Worm (Caenorhabditis elegans): Measurements from ENCODE around the gene str-136.

The str-136 gene

ce11 chrV:8284800-8285199 lies 6.1 kb upstream of the str-136 start, which contains the start of gene slc-17.5:
Gene slc-17.5 (minus strand): TSS chrV:8284900.
- no peak for TF ChIP-seq pax-3 (tag; optimal IDR thresholded peaks at IDR 0.05)
- TF ChIP-seq fkh-10 (GFP tag; optimal IDR thresholded peaks at IDR 0.05) = no peak
- TF ChIP-seq ceh-88 (GFP tag; IDR thresholded peaks at IDR 0.05) = no peak
- TF ChIP-seq nhr-28 (tag; optimal IDR thresholded peaks at IDR 0.05) = no peak
- no peak for TF ChIP-seq skn-1 (tag; optimal IDR thresholded peaks at IDR 0.05)
- no peak for TF ChIP-seq unc-62 (GFP tag; optimal IDR thresholded peaks at IDR 0.05)
- no peak for TF ChIP-seq nhr-90 (tag; optimal IDR thresholded peaks at IDR 0.05; ENCODE audit: poor library complexity)
- no peak for TF ChIP-seq lin-15B (tag; optimal IDR thresholded peaks at IDR 0.05)
- no peak for TF ChIP-seq jun-1 (tag; optimal IDR thresholded peaks at IDR 0.05)
- TF ChIP-seq nhr-237 (tag; optimal IDR thresholded peaks at IDR 0.05) = no peak
- no peak for TF ChIP-seq elt-3 (tag; optimal IDR thresholded peaks at IDR 0.05)
- no peak for TF ChIP-seq fkh-8 (tag; optimal IDR thresholded peaks at IDR 0.05)

ce11 chrV:8282933-8283332 lies 4.2 kb upstream of the str-136 start:
- TF ChIP-seq efl-1 (optimal IDR thresholded peaks at IDR 0.05) (no peak), efl-1 (GFP tag; optimal IDR thresholded peaks at IDR 0.05 in 1 of 2) (peak in 1 of 2 experiments; percentile 24), ztf-11 (tag; optimal IDR thresholded peaks at IDR 0.05) (no peak)

- TF ChIP-seq efl-1 (optimal IDR thresholded peaks at IDR 0.05) = no peak
- TF ChIP-seq efl-1 (GFP tag; optimal IDR thresholded peaks at IDR 0.05 in 1 of 2) = peak in 1 of 2 experiments; percentile 89
- no peak for TF ChIP-seq C04F5.9 (tag; optimal IDR thresholded peaks at IDR 0.05)
Measured at ce11 chrV:8281646-8282045, 2.9 kb upstream of the str-136 start.

DNA sequence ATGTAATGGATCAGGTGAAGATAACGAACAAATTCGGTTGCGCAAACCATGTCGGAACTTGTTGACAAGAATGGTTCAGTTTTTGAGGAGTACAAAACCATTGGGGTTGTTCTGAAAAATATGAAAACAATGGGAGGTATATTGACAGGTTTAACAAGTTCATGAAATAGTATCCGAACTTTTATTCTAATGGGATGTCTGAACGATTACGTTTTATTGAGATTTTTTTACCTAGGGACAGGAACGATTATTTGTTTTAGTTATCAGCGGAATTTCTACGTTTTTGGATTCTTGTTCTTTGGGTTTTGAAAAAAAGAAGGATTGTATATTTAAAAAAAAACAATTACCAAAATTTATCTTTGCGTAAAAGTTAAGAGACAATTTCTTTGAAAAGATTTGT lies 2.0 kb upstream of the str-136 start, which contains the start of gene str-135:
Gene str-135 (minus strand): TSS at position 101 of the 400 bp plus-strand sequence.
- TF ChIP-seq nhr-19 (GFP tag; conservative IDR thresholded peaks at IDR 0.05) (no peak), tlp-1 (tag; optimal IDR thresholded peaks at IDR 0.05) (no peak), Y116A8C.19 (tag; optimal IDR thresholded peaks at IDR 0.05; ENCODE audit: borderline replicate concordance) (no peak), hpl-2 (GFP tag; optimal IDR thresholded peaks at IDR 0.05) (no peak), efl-1 (optimal IDR thresholded peaks at IDR 0.05) (no peak), efl-1 (GFP tag; optimal IDR thresholded peaks at IDR 0.05 in 1 of 2) (peak in 1 of 2 experiments; percentile 89)

- no peak for TF ChIP-seq unc-62 (GFP tag; optimal IDR thresholded peaks at IDR 0.05)
- peak in 1 of 2 experiments; percentile 11 for TF ChIP-seq lin-35 (GFP tag; optimal IDR thresholded peaks at IDR 0.05)
- peak; percentile 76 for TF ChIP-seq elt-2 (tag; optimal IDR thresholded peaks at IDR 0.05)
Measured at ce11 chrV:8271995-8272394, 6.7 kb downstream of the str-136 start, which contains the start of gene asp-5. Gene asp-5 (plus strand): TSS chrV:8272385.

ce11 chrV:8271395-8271794 lies 7.3 kb downstream of the str-136 start:
- TF ChIP-seq fos-1 (tag; optimal IDR thresholded peaks at IDR 0.05) (no peak), efl-1 (optimal IDR thresholded peaks at IDR 0.05) (no peak), efl-1 (GFP tag; optimal IDR thresholded peaks at IDR 0.05 in 1 of 2) (no peak), fkh-8 (tag; optimal IDR thresholded peaks at IDR 0.05) (no peak), vab-15 (tag; optimal IDR thresholded peaks at IDR 0.05) (no peak), dpl-1 (GFP tag; optimal IDR thresholded peaks at IDR 0.05) (no peak), egl-13 (tag; optimal IDR thresholded peaks at IDR 0.05) (no peak), nhr-90 (tag; optimal IDR thresholded peaks at IDR 0.05; ENCODE audit: poor library complexity) (no peak), Y116A8C.19 (tag; optimal IDR thresholded peaks at IDR 0.05; ENCODE audit: borderline replicate concordance) (no peak), nhr-85 (tag) (no peak), mef-2 (tag; optimal IDR thresholded peaks at IDR 0.05) (no peak), ztf-4 (tag; optimal IDR thresholded peaks at IDR 0.05) (no peak), sptf-1 (tag; optimal IDR thresholded peaks at IDR 0.05) (no peak), lsy-2 (tag; optimal IDR thresholded peaks at IDR 0.05) (no peak), lin-35 (GFP tag; optimal IDR thresholded peaks at IDR 0.05) (no peak), nhr-12 (tag; optimal IDR thresholded peaks at IDR 0.05) (no peak)

Measured in whole organism, L1 larva.